Worm (Caenorhabditis elegans): Measurements from ENCODE around the gene pqn-13.
A peak's percentile ranks its signal among the peaks of the same experiment; 100 is the strongest.

The pqn-13 gene

DNA sequence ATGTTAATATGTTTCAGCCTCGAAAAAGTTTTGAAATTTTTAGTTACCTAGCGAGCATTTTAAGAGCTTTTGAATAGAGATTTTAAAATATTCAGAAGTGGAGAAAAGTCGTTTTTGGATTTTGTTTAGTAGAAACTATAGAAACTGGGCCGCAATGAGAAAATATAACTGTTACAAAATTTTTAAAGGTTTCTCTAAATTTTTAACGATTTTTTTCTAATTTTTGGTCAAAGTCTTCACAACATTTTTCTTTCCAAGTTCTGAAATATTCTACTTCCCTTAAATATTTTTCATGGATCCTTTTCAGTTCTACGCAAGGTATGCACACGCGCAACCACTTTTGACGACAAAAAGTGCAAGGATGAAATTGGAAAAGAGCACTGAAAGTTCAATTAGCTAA, 29.6 kb upstream of the pqn-13 start, which contains the start of gene peli-1:
peli-1 (plus strand) TSS at position 301 of the 400 bp plus-strand sequence.
- no peak for TF ChIP-seq nhr-43 (tag; optimal IDR thresholded peaks at IDR 0.05; ENCODE audit: poor library complexity, severe bottlenecking)
- no peak for TF ChIP-seq nhr-12 (tag; optimal IDR thresholded peaks at IDR 0.05)
- no peak for TF ChIP-seq mml-1 (tag; optimal IDR thresholded peaks at IDR 0.05)
- TF ChIP-seq nhr-237 (tag; optimal IDR thresholded peaks at IDR 0.05) = no peak
- no peak for TF ChIP-seq eor-1 (tag; optimal IDR thresholded peaks at IDR 0.05)
- TF ChIP-seq ceh-16 (tag; optimal IDR thresholded peaks at IDR 0.05) = no peak
- TF ChIP-seq pqm-1 (tag; optimal IDR thresholded peaks at IDR 0.05) = no peak
- no peak for TF ChIP-seq mdl-1 (tag; optimal IDR thresholded peaks at IDR 0.05)

DNA sequence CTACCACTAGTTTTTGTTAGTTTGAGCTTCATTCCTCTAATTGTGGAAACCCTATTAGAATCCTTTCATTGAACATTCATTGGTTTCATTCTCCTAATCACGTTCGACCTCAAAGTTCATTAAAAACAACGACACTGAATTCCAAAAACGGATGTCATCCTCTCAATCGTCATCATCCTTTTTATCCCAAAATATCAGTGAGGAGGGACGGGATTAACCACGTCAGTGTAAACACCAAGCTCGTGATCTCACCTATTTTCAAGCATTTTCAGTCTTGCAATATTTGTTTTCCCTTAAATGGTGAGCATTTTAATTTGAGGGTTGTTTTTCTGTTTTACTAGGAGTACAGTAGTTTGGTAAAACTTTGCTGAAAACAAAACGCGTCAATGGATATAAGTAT, 28.6 kb upstream of the pqn-13 start:
- TF ChIP-seq nhr-11 (tag; optimal IDR thresholded peaks at IDR 0.05) (peak; percentile 46), nhr-76 (tag; optimal IDR thresholded peaks at IDR 0.05) (no peak), fos-1 (tag; optimal IDR thresholded peaks at IDR 0.05) (no peak)

DNA sequence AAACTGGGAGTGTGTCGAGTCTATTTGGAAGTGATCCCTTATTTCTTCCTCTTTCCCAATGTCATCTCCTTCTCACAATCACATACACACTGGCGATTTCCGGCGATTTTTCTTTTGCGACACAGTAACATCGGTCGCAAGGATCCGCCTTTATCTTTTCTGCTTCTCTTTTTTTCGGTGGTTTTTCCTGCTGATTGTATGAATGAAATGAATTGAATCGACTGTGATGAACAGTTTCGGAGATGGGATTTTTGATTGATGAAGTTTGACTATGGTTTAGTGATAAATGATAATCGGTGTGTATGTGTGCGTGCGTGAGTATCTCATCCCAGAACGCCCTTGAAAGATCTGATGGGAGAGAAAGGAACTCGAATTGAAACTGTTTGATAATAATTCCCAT, 25.2 kb upstream of the pqn-13 start:
- no peak for TF ChIP-seq unc-62 (GFP tag; optimal IDR thresholded peaks at IDR 0.05)
- TF ChIP-seq ztf-11 (tag; optimal IDR thresholded peaks at IDR 0.05) = no peak
- no peak for TF ChIP-seq nhr-237 (tag; optimal IDR thresholded peaks at IDR 0.05)
- TF ChIP-seq nfya-1 (tag; optimal IDR thresholded peaks at IDR 0.05; ENCODE audit: insufficient read depth) = no peak
- peak in 2 of 3 experiments; percentile 45 to 90 for TF ChIP-seq elt-3 (tag; optimal IDR thresholded peaks at IDR 0.05)
- TF ChIP-seq hmg-11 (tag; optimal IDR thresholded peaks at IDR 0.05) = no peak
- no peak for TF ChIP-seq ztf-4 (tag; optimal IDR thresholded peaks at IDR 0.05)
- TF ChIP-seq fos-1 (tag; optimal IDR thresholded peaks at IDR 0.05) = no peak
- TF ChIP-seq ZK546.5 (tag; optimal IDR thresholded peaks at IDR 0.05) = no peak
- TF ChIP-seq nhr-67 (tag; optimal IDR thresholded peaks at IDR 0.05) = no peak
- TF ChIP-seq ama-1 (optimal IDR thresholded peaks at IDR 0.05) = peak; percentile 72
- TF ChIP-seq aly-2 (tag; optimal IDR thresholded peaks at IDR 0.05) = no peak
- TF ChIP-seq nhr-23 (tag; optimal IDR thresholded peaks at IDR 0.05) = peak; percentile 40
- TF ChIP-seq R02D3.7 (tag; optimal IDR thresholded peaks at IDR 0.05) = peak; percentile 0
- TF ChIP-seq mdl-1 (tag; optimal IDR thresholded peaks at IDR 0.05) = peak; percentile 14
- no peak for TF ChIP-seq pha-4 (tag; optimal IDR thresholded peaks at IDR 0.05)
- TF ChIP-seq snpc-4 (tag; optimal IDR thresholded peaks at IDR 0.05) = no peak
- no peak for TF ChIP-seq fkh-2 (tag; optimal IDR thresholded peaks at IDR 0.05)
- no peak for TF ChIP-seq mml-1 (tag; optimal IDR thresholded peaks at IDR 0.05)

DNA sequence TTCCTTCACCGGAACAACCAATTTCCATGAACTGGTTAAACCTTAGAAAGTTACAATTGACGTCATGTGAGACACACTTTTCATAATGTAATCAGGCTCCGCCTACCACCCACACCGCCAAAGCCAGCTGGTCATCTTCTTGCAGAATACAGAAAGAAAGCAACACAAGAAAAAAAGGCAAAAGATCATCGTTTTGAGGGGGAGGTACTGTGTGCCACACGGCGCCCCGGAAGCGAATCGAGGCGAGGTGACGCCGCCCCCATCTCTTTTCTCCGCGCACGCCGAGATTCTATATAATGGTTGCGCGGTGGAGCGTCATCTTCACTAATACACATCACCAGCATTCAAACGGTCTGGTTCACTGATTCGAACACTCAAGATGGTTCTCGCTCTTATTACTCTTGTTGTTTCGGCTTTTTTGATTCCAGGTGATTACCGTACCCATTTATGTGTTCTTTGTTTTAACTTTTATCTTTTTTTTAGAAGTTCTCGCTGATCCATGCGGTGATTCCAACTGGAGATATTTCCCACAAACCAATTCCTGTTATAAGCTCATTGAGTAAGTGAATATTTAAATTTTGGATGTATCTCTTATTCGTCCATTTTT, 24.0 kb upstream of the pqn-13 start, which contains the start of gene clec-1:
clec-1 (plus strand) TSS at position 320 of the 607 bp plus-strand sequence.
- no peak for TF ChIP-seq R02D3.7 (tag; optimal IDR thresholded peaks at IDR 0.05)
- peak; percentile 56 for TF ChIP-seq ama-1 (optimal IDR thresholded peaks at IDR 0.05)

DNA sequence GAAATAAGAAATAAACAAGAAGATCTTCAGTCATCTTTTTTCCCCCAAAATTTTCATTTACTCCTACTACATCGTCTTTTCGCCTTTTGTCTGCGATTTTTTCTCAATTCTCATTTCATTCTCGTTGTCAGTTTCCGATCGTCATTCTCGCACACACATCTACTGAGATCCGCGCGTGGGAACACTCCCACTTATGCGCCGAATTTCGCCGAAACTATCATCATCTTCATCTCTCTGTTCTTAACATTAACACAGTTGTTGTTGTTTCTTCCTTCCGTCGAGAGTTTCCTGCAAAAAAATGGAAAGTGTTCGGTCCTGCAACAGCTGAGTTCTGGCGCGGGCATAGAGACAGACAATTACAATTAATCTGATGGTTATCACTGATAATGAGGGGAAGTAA, 21.7 kb upstream of the pqn-13 start:
- TF ChIP-seq nfya-1 (tag; optimal IDR thresholded peaks at IDR 0.05; ENCODE audit: insufficient read depth) (no peak), ceh-28 (tag; optimal IDR thresholded peaks at IDR 0.05) (peak; percentile 7), elt-3 (tag; optimal IDR thresholded peaks at IDR 0.05) (peak in 1 of 3 experiments; percentile 39), eor-1 (tag; optimal IDR thresholded peaks at IDR 0.05) (no peak), fkh-10 (GFP tag; optimal IDR thresholded peaks at IDR 0.05) (no peak), lin-15B (tag; optimal IDR thresholded peaks at IDR 0.05) (no peak), egl-5 (tag; optimal IDR thresholded peaks at IDR 0.05) (no peak), fos-1 (tag; optimal IDR thresholded peaks at IDR 0.05) (no peak), skn-1 (tag; optimal IDR thresholded peaks at IDR 0.05) (no peak), ceh-9 (tag; optimal IDR thresholded peaks at IDR 0.05) (no peak), aly-2 (tag; optimal IDR thresholded peaks at IDR 0.05) (no peak), fkh-2 (tag; optimal IDR thresholded peaks at IDR 0.05) (no peak), snpc-4 (tag; optimal IDR thresholded peaks at IDR 0.05) (no peak), pha-4 (tag; optimal IDR thresholded peaks at IDR 0.05) (no peak), mml-1 (tag; optimal IDR thresholded peaks at IDR 0.05) (no peak), elt-2 (tag; optimal IDR thresholded peaks at IDR 0.05) (no peak), nhr-23 (tag; optimal IDR thresholded peaks at IDR 0.05) (peak; percentile 24), tbx-2 (tag; optimal IDR thresholded peaks at IDR 0.05) (no peak), egl-27 (tag; optimal IDR thresholded peaks at IDR 0.05) (no peak), ztf-4 (tag; optimal IDR thresholded peaks at IDR 0.05) (no peak), nhr-76 (tag; optimal IDR thresholded peaks at IDR 0.05) (no peak), nhr-11 (tag; optimal IDR thresholded peaks at IDR 0.05) (no peak), nhr-67 (tag; optimal IDR thresholded peaks at IDR 0.05) (no peak), nhr-25 (tag; optimal IDR thresholded peaks at IDR 0.05) (no peak)

Measured in whole organism, L3 larva.